Worm (Caenorhabditis elegans) whole organism, mixed stage, embryonic: ENCODE results near the gene dbl-1.

Experiments
- M03D4.4 ChIP-seq: sonication (generic microtip); optimal IDR thresholded peaks from 2 replicates; lab custom pipeline; 2017; ENCODE audit warnings: mild to moderate bottlenecking, missing genetic modification characterization, missing compliant biosample characterization
- bed-3 ChIP-seq: fragments of 200-800 bp; sonication (Bioruptor generic); optimal IDR thresholded peaks from 3 replicates; lab custom pipeline; 2018; ENCODE audit warnings: mild to moderate bottlenecking, missing genetic modification characterization, moderate library complexity, missing compliant biosample characterization
- blmp-1 ChIP-seq: fragments of 150-350 bp; optimal IDR thresholded peaks from 2 replicates; lab custom pipeline; 2014; ENCODE audit warnings: missing biosample characterization, missing genetic modification characterization
- ceh-39 ChIP-seq: fragments of 150-350 bp; optimal IDR thresholded peaks from 2 replicates; lab custom pipeline; 2014; ENCODE audit warnings: missing biosample characterization, missing genetic modification characterization
- ceh-43 ChIP-seq: fragments of 200-800 bp; sonication (Bioruptor generic); optimal IDR thresholded peaks from 2 replicates; lab custom pipeline; 2018; ENCODE audit warnings: mild to moderate bottlenecking, missing genetic modification characterization, moderate library complexity, missing compliant biosample characterization
- ceh-83 ChIP-seq: fragments of 200-800 bp; sonication (Bioruptor generic); optimal IDR thresholded peaks from 2 replicates; lab custom pipeline; 2018; ENCODE audit warnings: mild to moderate bottlenecking, missing genetic modification characterization, missing compliant biosample characterization
- ces-1 ChIP-seq: fragments of 150-350 bp; optimal IDR thresholded peaks from 2 replicates; lab custom pipeline; 2014; ENCODE audit warnings: missing biosample characterization, missing genetic modification reagents, missing genetic modification characterization
- cnd-1 ChIP-seq: fragments of 200-800 bp; sonication (Bioruptor generic); optimal IDR thresholded peaks from 2 replicates; lab custom pipeline; 2018; ENCODE audit warnings: mild to moderate bottlenecking, missing genetic modification characterization, missing compliant biosample characterization
- drap-1 ChIP-seq: fragments of 200-800 bp; sonication (Bioruptor generic); optimal IDR thresholded peaks from 3 replicates; lab custom pipeline; 2018; ENCODE audit warnings: mild to moderate bottlenecking, missing genetic modification characterization, missing compliant biosample characterization
- elt-1 ChIP-seq: sonication (generic microtip); optimal IDR thresholded peaks from 2 replicates; lab custom pipeline; 2017; ENCODE audit warnings: missing genetic modification characterization, mild to moderate bottlenecking, missing compliant biosample characterization, antibody characterized with exemption, moderate library complexity, borderline replicate concordance; ENCODE audit not compliant: insufficient read depth
- elt-3 ChIP-seq: fragments of 150-350 bp; optimal IDR thresholded peaks from 2 replicates; lab custom pipeline; 2014; ENCODE audit warnings: missing biosample characterization, missing genetic modification characterization
- flh-1 ChIP-seq: fragments of 200-800 bp; sonication (Bioruptor generic); optimal IDR thresholded peaks from 2 replicates; lab custom pipeline; 2018; ENCODE audit warnings: mild to moderate bottlenecking, missing genetic modification characterization, moderate library complexity, missing compliant biosample characterization
- ham-2 ChIP-seq: fragments of 200-800 bp; sonication (Bioruptor generic); optimal IDR thresholded peaks from 2 replicates; lab custom pipeline; 2018; ENCODE audit warnings: mild to moderate bottlenecking, missing genetic modification characterization, missing compliant biosample characterization
- lin-13 ChIP-seq: fragments of 150-350 bp; optimal IDR thresholded peaks from 2 replicates; lab custom pipeline; 2014; ENCODE audit warnings: missing biosample characterization, missing genetic modification characterization
- lin-32 ChIP-seq: fragments of 200-800 bp; sonication (Bioruptor generic); optimal IDR thresholded peaks from 2 replicates; lab custom pipeline; 2018; ENCODE audit warnings: mild to moderate bottlenecking, missing genetic modification characterization, missing compliant biosample characterization
- mab-5 ChIP-seq: fragments of 150-350 bp; optimal IDR thresholded peaks from 2 replicates; lab custom pipeline; 2014; ENCODE audit warnings: missing biosample characterization, missing genetic modification characterization
- mls-2 ChIP-seq: sonication (generic microtip); optimal IDR thresholded peaks from 2 replicates; lab custom pipeline; 2016; ENCODE audit warnings: mild to moderate bottlenecking, missing genetic modification characterization, moderate library complexity, missing compliant biosample characterization
- nhr-12 ChIP-seq: fragments of 150-350 bp; optimal IDR thresholded peaks from 2 replicates; lab custom pipeline; 2014; ENCODE audit warnings: missing biosample characterization, missing genetic modification characterization
- nhr-2 ChIP-seq: fragments of 150-350 bp; optimal IDR thresholded peaks from 2 replicates; lab custom pipeline; 2014; ENCODE audit warnings: missing biosample characterization, missing genetic modification characterization
- nhr-237 ChIP-seq: fragments of 150-350 bp; optimal IDR thresholded peaks from 2 replicates; lab custom pipeline; 2014; ENCODE audit warnings: missing biosample characterization, missing genetic modification characterization
- nhr-28 ChIP-seq: fragments of 150-350 bp; optimal IDR thresholded peaks from 2 replicates; lab custom pipeline; 2014; ENCODE audit warnings: missing biosample characterization, missing genetic modification characterization
- nhr-76 ChIP-seq: sonication (generic microtip); optimal IDR thresholded peaks from 2 replicates; lab custom pipeline; 2017; ENCODE audit warnings: missing biosample characterization, missing genetic modification characterization
- pha-4 ChIP-seq: fragments of 150-350 bp; optimal IDR thresholded peaks from 2 replicates; lab custom pipeline; 2018; ENCODE audit warnings: missing biosample characterization, missing genetic modification reagents, missing genetic modification characterization
- sem-2 ChIP-seq: fragments of 200-800 bp; sonication (Bioruptor generic); optimal IDR thresholded peaks from 2 replicates; lab custom pipeline; 2018; ENCODE audit warnings: mild to moderate bottlenecking, missing genetic modification characterization, missing compliant biosample characterization
- snpc-4 ChIP-seq: fragments of 150-350 bp; optimal IDR thresholded peaks from 2 replicates; lab custom pipeline; 2014; ENCODE audit warnings: missing biosample characterization, missing genetic modification characterization
- sptf-1 ChIP-seq: sonication (generic microtip); optimal IDR thresholded peaks from 2 replicates; lab custom pipeline; 2017; ENCODE audit warnings: mild to moderate bottlenecking, missing genetic modification characterization, moderate library complexity, missing compliant biosample characterization
- tbx-8 ChIP-seq: fragments of 200-800 bp; sonication (Bioruptor generic); optimal IDR thresholded peaks from 2 replicates; lab custom pipeline; 2018; ENCODE audit warnings: mild to moderate bottlenecking, missing genetic modification characterization, moderate library complexity, missing compliant biosample characterization
- unc-120 ChIP-seq: sonication (generic microtip); optimal IDR thresholded peaks from 2 replicates; lab custom pipeline; 2017; ENCODE audit warnings: missing genetic modification characterization, missing compliant biosample characterization; ENCODE audit not compliant: poor library complexity, severe bottlenecking
- unc-39 ChIP-seq: fragments of 150-350 bp; optimal IDR thresholded peaks from 2 replicates; lab custom pipeline; 2014; ENCODE audit warnings: missing biosample characterization, missing genetic modification characterization
- unc-62 ChIP-seq: fragments of 150-350 bp; optimal IDR thresholded peaks from 2 replicates; lab custom pipeline; 2014; ENCODE audit warnings: missing biosample characterization, missing genetic modification reagents, missing genetic modification characterization
- zip-8 ChIP-seq: fragments of 150-350 bp; optimal IDR thresholded peaks from 2 replicates; lab custom pipeline; 2014; ENCODE audit warnings: missing biosample characterization, missing genetic modification characterization
- ztf-11 ChIP-seq: fragments of 150-350 bp; optimal IDR thresholded peaks from 2 replicates; lab custom pipeline; 2014; ENCODE audit warnings: missing biosample characterization, missing genetic modification characterization

Gene dbl-1

ce11 chrV:6775708-6776107 is 17.8 kb downstream of the dbl-1 start, which contains the start of gene srh-28:
Gene srh-28, minus strand, starts transcription at chrV:6775808.
- TF ChIP-seq mab-5 (tag; lab: Kevin White, UChicago) (no peak), unc-39 (tag; lab: Kevin White, UChicago) (no peak), M03D4.4 (no peak), elt-3 (tag; lab: Kevin White, UChicago) (no peak), elt-1 (tag; lab: Kevin White, UChicago) (no peak), nhr-28 (tag; lab: Kevin White, UChicago) (no peak), ces-1 (GFP tag; lab: Kevin White, UChicago) (no peak), ceh-43 (GFP tag; lab: Kevin White, UChicago) (no peak), bed-3 (GFP tag; lab: Kevin White, UChicago) (no peak), ham-2 (GFP tag; lab: Kevin White, UChicago) (no peak), unc-120 (no peak), lin-13 (no peak), blmp-1 (no peak), ceh-39 (no peak), nhr-2 (no peak), unc-62 (GFP tag; lab: Kevin White, UChicago) (no peak), ztf-11 (no peak), zip-8 (tag; lab: Kevin White, UChicago) (no peak), sem-2 (GFP tag; lab: Kevin White, UChicago) (no peak)

ce11 chrV:6778457-6778856 is 20.5 kb downstream of the dbl-1 start:
- no peak for TF ChIP-seq zip-8 (tag; lab: Kevin White, UChicago)
- TF ChIP-seq ceh-43 (GFP tag; lab: Kevin White, UChicago): no peak
- no peak for TF ChIP-seq snpc-4 (tag; lab: Kevin White, UChicago)
- TF ChIP-seq cnd-1 (tag; lab: Kevin White, UChicago): no peak
- TF ChIP-seq bed-3 (GFP tag; lab: Kevin White, UChicago): no peak
- TF ChIP-seq ces-1 (GFP tag; lab: Kevin White, UChicago): no peak
- no peak for TF ChIP-seq sptf-1 (tag; lab: Kevin White, UChicago)
- TF ChIP-seq elt-3 (tag; lab: Kevin White, UChicago): no peak
- TF ChIP-seq elt-1 (tag; lab: Kevin White, UChicago): no peak
- no peak for TF ChIP-seq mab-5 (tag; lab: Kevin White, UChicago)
- TF ChIP-seq mls-2 (tag; lab: Kevin White, UChicago): no peak
- TF ChIP-seq tbx-8 (GFP tag; lab: Kevin White, UChicago): no peak
- TF ChIP-seq ceh-83: no peak
- TF ChIP-seq M03D4.4: no peak
- TF ChIP-seq nhr-237 (tag; lab: Kevin White, UChicago): no peak
- TF ChIP-seq lin-13: no peak
- no peak for TF ChIP-seq sem-2 (GFP tag; lab: Kevin White, UChicago)
- TF ChIP-seq flh-1 (GFP tag; lab: Kevin White, UChicago): no peak

- TF ChIP-seq nhr-12 (tag; lab: Kevin White, UChicago): no peak
- TF ChIP-seq lin-32: no peak
- no peak for TF ChIP-seq sptf-1 (tag; lab: Kevin White, UChicago)
- TF ChIP-seq blmp-1: no peak
- no peak for TF ChIP-seq flh-1 (GFP tag; lab: Kevin White, UChicago)
- TF ChIP-seq mls-2 (tag; lab: Kevin White, UChicago): no peak
- TF ChIP-seq nhr-28 (tag; lab: Kevin White, UChicago): no peak
- no peak for TF ChIP-seq unc-62 (GFP tag; lab: Kevin White, UChicago)
- TF ChIP-seq ham-2 (GFP tag; lab: Kevin White, UChicago): no peak
- TF ChIP-seq drap-1 (GFP tag; lab: Kevin White, UChicago): no peak
- TF ChIP-seq, all 35 proteins: peak for 0
Measured at ce11 chrV:6780166-6780565, 22.2 kb downstream of the dbl-1 start, which contains the start of gene ZC404.15. Gene ZC404.15, plus strand, starts transcription at chrV:6780466.

ce11 chrV:6780676-6781075 is 22.7 kb downstream of the dbl-1 start:
- TF ChIP-seq bed-3 (GFP tag; lab: Kevin White, UChicago): no peak
- TF ChIP-seq sptf-1 (tag; lab: Kevin White, UChicago): no peak
- TF ChIP-seq pha-4 (tag; lab: Kevin White, UChicago): no peak
- no peak for TF ChIP-seq elt-3 (tag; lab: Kevin White, UChicago)
- TF ChIP-seq, all 35 proteins: peak for 0

ce11 chrV:6782260-6782659 is 24.3 kb downstream of the dbl-1 start:
- TF ChIP-seq elt-3 (tag; lab: Kevin White, UChicago): no peak
- no peak for TF ChIP-seq unc-39 (tag; lab: Kevin White, UChicago)
- no peak for TF ChIP-seq ceh-39
- TF ChIP-seq nhr-76: no peak
